Worm (Caenorhabditis elegans): ENCODE results near the gene F21C10.3.

ce11 chrV:9172989-9173388 is 45.1 kb downstream of the F21C10.3 start, which contains the start of gene gad-3:
- no peak for TF ChIP-seq lin-35 (GFP tag; optimal IDR thresholded peaks at IDR 0.05)
- no peak for TF ChIP-seq nhr-12 (tag; optimal IDR thresholded peaks at IDR 0.05)
- no peak for TF ChIP-seq nhr-77 (tag; optimal IDR thresholded peaks at IDR 0.05)
- TF ChIP-seq ztf-4 (tag; optimal IDR thresholded peaks at IDR 0.05), result no peak
- no peak for TF ChIP-seq unc-130 (tag; optimal IDR thresholded peaks at IDR 0.05)
- TF ChIP-seq ces-1 (GFP tag; optimal IDR thresholded peaks at IDR 0.05), result no peak
- no peak for TF ChIP-seq ama-1 (optimal IDR thresholded peaks at IDR 0.05)
- TF ChIP-seq aly-2 (tag; optimal IDR thresholded peaks at IDR 0.05), result no peak
- TF ChIP-seq zag-1 (tag; optimal IDR thresholded peaks at IDR 0.05), result no peak
- TF ChIP-seq dpl-1 (GFP tag; optimal IDR thresholded peaks at IDR 0.05), result no peak
- TF ChIP-seq Y116A8C.19 (tag; optimal IDR thresholded peaks at IDR 0.05; ENCODE audit: borderline replicate concordance), result no peak
- TF ChIP-seq mep-1 (tag; optimal IDR thresholded peaks at IDR 0.05), result no peak

All from whole organism, L1 larva.